Worm (Caenorhabditis elegans) whole organism, mixed stage, embryonic: ENCODE measurements around the gene nhr-125.
"Not testable (repeated sequence)": the region's sequence is repeated elsewhere in the genome, so short reads cannot be mapped to it uniquely, and the experiment has no call there.

Source experiments
- M03D4.4 ChIP-seq: sonication (generic microtip); optimal IDR thresholded peaks from 2 replicates; lab custom pipeline; 2017; ENCODE audit warnings: mild to moderate bottlenecking, missing genetic modification characterization, missing compliant biosample characterization
- bed-3 ChIP-seq: fragments of 200-800 bp; sonication (Bioruptor generic); optimal IDR thresholded peaks from 3 replicates; lab custom pipeline; 2018; ENCODE audit warnings: mild to moderate bottlenecking, missing genetic modification characterization, moderate library complexity, missing compliant biosample characterization
- blmp-1 ChIP-seq: fragments of 150-350 bp; optimal IDR thresholded peaks from 2 replicates; lab custom pipeline; 2014; ENCODE audit warnings: missing biosample characterization, missing genetic modification characterization
- ceh-39 ChIP-seq: fragments of 150-350 bp; optimal IDR thresholded peaks from 2 replicates; lab custom pipeline; 2014; ENCODE audit warnings: missing biosample characterization, missing genetic modification characterization
- ceh-43 ChIP-seq: fragments of 200-800 bp; sonication (Bioruptor generic); optimal IDR thresholded peaks from 2 replicates; lab custom pipeline; 2018; ENCODE audit warnings: mild to moderate bottlenecking, missing genetic modification characterization, moderate library complexity, missing compliant biosample characterization
- ceh-83 ChIP-seq: fragments of 200-800 bp; sonication (Bioruptor generic); optimal IDR thresholded peaks from 2 replicates; lab custom pipeline; 2018; ENCODE audit warnings: mild to moderate bottlenecking, missing genetic modification characterization, missing compliant biosample characterization
- ces-1 ChIP-seq: fragments of 150-350 bp; optimal IDR thresholded peaks from 2 replicates; lab custom pipeline; 2014; ENCODE audit warnings: missing biosample characterization, missing genetic modification reagents, missing genetic modification characterization
- cnd-1 ChIP-seq: fragments of 200-800 bp; sonication (Bioruptor generic); optimal IDR thresholded peaks from 2 replicates; lab custom pipeline; 2018; ENCODE audit warnings: mild to moderate bottlenecking, missing genetic modification characterization, missing compliant biosample characterization
- drap-1 ChIP-seq: fragments of 200-800 bp; sonication (Bioruptor generic); optimal IDR thresholded peaks from 3 replicates; lab custom pipeline; 2018; ENCODE audit warnings: mild to moderate bottlenecking, missing genetic modification characterization, missing compliant biosample characterization
- elt-3 ChIP-seq: fragments of 150-350 bp; optimal IDR thresholded peaks from 2 replicates; lab custom pipeline; 2014; ENCODE audit warnings: missing biosample characterization, missing genetic modification characterization
- flh-1 ChIP-seq: fragments of 200-800 bp; sonication (Bioruptor generic); optimal IDR thresholded peaks from 2 replicates; lab custom pipeline; 2018; ENCODE audit warnings: mild to moderate bottlenecking, missing genetic modification characterization, moderate library complexity, missing compliant biosample characterization
- ham-2 ChIP-seq: fragments of 200-800 bp; sonication (Bioruptor generic); optimal IDR thresholded peaks from 2 replicates; lab custom pipeline; 2018; ENCODE audit warnings: mild to moderate bottlenecking, missing genetic modification characterization, missing compliant biosample characterization
- hlh-1 ChIP-seq: fragments of 150-350 bp; optimal IDR thresholded peaks from 2 replicates; lab custom pipeline; 2014; ENCODE audit warnings: missing biosample characterization, missing genetic modification reagents, missing genetic modification characterization
- lin-13 ChIP-seq: fragments of 150-350 bp; optimal IDR thresholded peaks from 2 replicates; lab custom pipeline; 2014; ENCODE audit warnings: missing biosample characterization, missing genetic modification characterization
- lsy-2 ChIP-seq: fragments of 150-350 bp; optimal IDR thresholded peaks from 2 replicates; lab custom pipeline; 2014; ENCODE audit warnings: missing biosample characterization, missing genetic modification characterization
- mab-5 ChIP-seq: fragments of 150-350 bp; optimal IDR thresholded peaks from 2 replicates; lab custom pipeline; 2014; ENCODE audit warnings: missing biosample characterization, missing genetic modification characterization
- mep-1 ChIP-seq: fragments of 150-350 bp; optimal IDR thresholded peaks from 2 replicates; lab custom pipeline; 2017; ENCODE audit warnings: missing biosample characterization, missing genetic modification reagents, missing genetic modification characterization, inconsistent platforms
- nhr-12 ChIP-seq: fragments of 150-350 bp; optimal IDR thresholded peaks from 2 replicates; lab custom pipeline; 2014; ENCODE audit warnings: missing biosample characterization, missing genetic modification characterization
- nhr-2 ChIP-seq: fragments of 150-350 bp; optimal IDR thresholded peaks from 2 replicates; lab custom pipeline; 2014; ENCODE audit warnings: missing biosample characterization, missing genetic modification characterization
- nhr-237 ChIP-seq: fragments of 150-350 bp; optimal IDR thresholded peaks from 2 replicates; lab custom pipeline; 2014; ENCODE audit warnings: missing biosample characterization, missing genetic modification characterization
- nhr-76 ChIP-seq: sonication (generic microtip); optimal IDR thresholded peaks from 2 replicates; lab custom pipeline; 2017; ENCODE audit warnings: missing biosample characterization, missing genetic modification characterization
- pha-4 ChIP-seq: fragments of 150-350 bp; optimal IDR thresholded peaks from 2 replicates; lab custom pipeline; 2018; ENCODE audit warnings: missing biosample characterization, missing genetic modification reagents, missing genetic modification characterization
- sem-2 ChIP-seq: fragments of 200-800 bp; sonication (Bioruptor generic); optimal IDR thresholded peaks from 2 replicates; lab custom pipeline; 2018; ENCODE audit warnings: mild to moderate bottlenecking, missing genetic modification characterization, missing compliant biosample characterization
- snpc-4 ChIP-seq: fragments of 150-350 bp; optimal IDR thresholded peaks from 2 replicates; lab custom pipeline; 2014; ENCODE audit warnings: missing biosample characterization, missing genetic modification characterization
- sptf-1 ChIP-seq: sonication (generic microtip); optimal IDR thresholded peaks from 2 replicates; lab custom pipeline; 2017; ENCODE audit warnings: mild to moderate bottlenecking, missing genetic modification characterization, moderate library complexity, missing compliant biosample characterization
- unc-120 ChIP-seq: sonication (generic microtip); optimal IDR thresholded peaks from 2 replicates; lab custom pipeline; 2017; ENCODE audit warnings: missing genetic modification characterization, missing compliant biosample characterization; ENCODE audit not compliant: poor library complexity, severe bottlenecking
- unc-39 ChIP-seq: fragments of 150-350 bp; optimal IDR thresholded peaks from 2 replicates; lab custom pipeline; 2014; ENCODE audit warnings: missing biosample characterization, missing genetic modification characterization
- unc-62 ChIP-seq: fragments of 150-350 bp; optimal IDR thresholded peaks from 2 replicates; lab custom pipeline; 2014; ENCODE audit warnings: missing biosample characterization, missing genetic modification reagents, missing genetic modification characterization
- zip-8 ChIP-seq: fragments of 150-350 bp; optimal IDR thresholded peaks from 2 replicates; lab custom pipeline; 2014; ENCODE audit warnings: missing biosample characterization, missing genetic modification characterization
- ztf-11 ChIP-seq: fragments of 150-350 bp; optimal IDR thresholded peaks from 2 replicates; lab custom pipeline; 2014; ENCODE audit warnings: missing biosample characterization, missing genetic modification characterization

The nhr-125 gene

ce11 chrV:4299741-4300140, 25.6 kb downstream of the nhr-125 start, which contains the start of gene ZC132.3:
Gene ZC132.3 (minus strand): TSS chrV:4299841.
- TF ChIP-seq flh-1 (GFP tag; lab: Kevin White, UChicago) (no peak), mep-1 (no peak), ces-1 (GFP tag; lab: Kevin White, UChicago) (no peak), nhr-12 (tag; lab: Kevin White, UChicago) (no peak), elt-3 (tag; lab: Kevin White, UChicago) (no peak), snpc-4 (tag; lab: Kevin White, UChicago) (no peak), unc-120 (tag; lab: Kevin White, UChicago) (no peak), unc-62 (GFP tag; lab: Kevin White, UChicago) (no peak), mab-5 (no peak), lsy-2 (no peak), ceh-83 (no peak), unc-39 (no peak), nhr-2 (tag; lab: Kevin White, UChicago) (no peak), bed-3 (no peak), zip-8 (no peak)

ce11 chrV:4298579-4298978, 26.7 kb downstream of the nhr-125 start, which contains the start of gene ZC132.11:
Gene ZC132.11 (minus strand): TSS chrV:4298679.
- TF ChIP-seq pha-4 (tag; lab: Kevin White, UChicago) (no peak), snpc-4 (tag; lab: Kevin White, UChicago) (no peak), nhr-76 (tag; lab: Kevin White, UChicago) (no peak), ztf-11 (no peak), unc-39 (no peak), ceh-39 (tag; lab: Kevin White, UChicago) (no peak), sem-2 (GFP tag; lab: Kevin White, UChicago) (no peak), unc-62 (GFP tag; lab: Kevin White, UChicago) (no peak), ham-2 (GFP tag; lab: Kevin White, UChicago) (no peak), sptf-1 (no peak), mab-5 (no peak), hlh-1 (tag; lab: Kevin White, UChicago) (no peak), cnd-1 (tag; lab: Kevin White, UChicago) (no peak), nhr-12 (tag; lab: Kevin White, UChicago) (no peak), drap-1 (GFP tag; lab: Kevin White, UChicago) (no peak), ceh-43 (GFP tag; lab: Kevin White, UChicago) (no peak)

ce11 chrV:4295920-4296319, 29.4 kb downstream of the nhr-125 start, which contains the start of gene F47D2.11:
Gene F47D2.11 (minus strand): TSS chrV:4296020.
- TF ChIP-seq ceh-83 (no peak), unc-39 (no peak), blmp-1 (tag; lab: Kevin White, UChicago) (no peak), drap-1 (GFP tag; lab: Kevin White, UChicago) (no peak)

- TF ChIP-seq ceh-83; M03D4.4 (tag; lab: Kevin White, UChicago); bed-3: not testable (repeated sequence)
Observed at ce11 chrV:4293425-4293824, 31.9 kb downstream of the nhr-125 start, which contains the start of gene srh-194. Gene srh-194 (minus strand): TSS chrV:4293525.

- not testable (repeated sequence) for TF ChIP-seq hlh-1 (tag; lab: Kevin White, UChicago); zip-8; ham-2 (GFP tag; lab: Kevin White, UChicago)
Observed at ce11 chrV:4290093-4290492, 35.2 kb downstream of the nhr-125 start, which contains the start of gene srh-193. Gene srh-193 (minus strand): TSS chrV:4290193.

ce11 chrV:4284737-4285136, 40.6 kb downstream of the nhr-125 start, which contains the start of gene srt-19:
Gene srt-19 (plus strand): TSS chrV:4285037.
- not testable (repeated sequence) for TF ChIP-seq lin-13 (tag; lab: Kevin White, UChicago); unc-39; ceh-43 (GFP tag; lab: Kevin White, UChicago)

ce11 chrV:4281699-4282098, 43.6 kb downstream of the nhr-125 start, which contains the start of gene srt-37:
Gene srt-37 (minus strand): TSS chrV:4281799.
- not testable (repeated sequence) for TF ChIP-seq mab-5; nhr-237 (tag; lab: Kevin White, UChicago); ceh-83
